Fruit fly (Drosophila melanogaster): ENCODE measurements around the gene CheB93a.
A peak's percentile ranks its signal among the peaks of the same experiment; 100 is the strongest.

Gene CheB93a

DNA sequence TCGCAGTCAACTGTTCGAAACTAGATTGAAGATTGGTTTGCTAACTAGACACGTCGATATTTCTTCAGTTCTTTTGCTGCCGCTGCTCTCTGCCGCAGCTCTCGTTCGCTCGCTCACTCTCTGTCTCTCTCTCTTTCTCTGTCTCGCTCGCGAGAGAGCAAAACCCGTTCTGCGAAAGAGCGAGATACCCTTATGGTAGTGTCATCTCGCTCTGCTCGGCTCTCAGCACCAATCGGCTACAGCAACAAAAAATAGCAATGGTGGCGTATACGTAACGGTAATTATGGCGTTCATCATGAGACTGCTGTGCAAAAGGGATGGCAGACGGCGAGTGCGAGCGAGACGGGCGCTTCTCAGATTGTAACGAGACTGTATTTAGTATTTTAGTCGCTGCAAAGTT, 39.1 kb downstream of the CheB93a start, which contains the start of gene lbe (continued):
- TF ChIP-seq CG10979 (tag; optimal IDR thresholded peaks at IDR 0.05): no peak
- TF ChIP-seq otp (GFP tag; IDR thresholded peaks at IDR 0.05): peak; percentile 72; the same call in 1 of the 3 replicates
- TF ChIP-seq Drgx (GFP tag; IDR thresholded peaks at IDR 0.05): 0 out of 2 replicates have a peak, but pooled peaks have one; percentile 15
- TF ChIP-seq CG1832 (GFP tag; optimal IDR thresholded peaks at IDR 0.05): peak; percentile 99
- no peak for TF ChIP-seq Dip2 (GFP tag; IDR thresholded peaks at IDR 0.05)
- no peak for TF ChIP-seq CG4404 (GFP tag; IDR thresholded peaks at IDR 0.05)
- no peak for TF ChIP-seq CG4282 (GFP tag; optimal IDR thresholded peaks at IDR 0.05)
- no peak for TF ChIP-seq dmrt11E (tag; optimal IDR thresholded peaks at IDR 0.05)
- peak; percentile 90; the same call in 2 of the 4 replicates for TF ChIP-seq chinmo (GFP tag; IDR thresholded peaks at IDR 0.05; ENCODE audit: partially characterized antibody)
- TF ChIP-seq CG4820 (GFP tag; optimal IDR thresholded peaks at IDR 0.05): no peak
- no peak for TF ChIP-seq CG3065 (GFP tag; optimal IDR thresholded peaks at IDR 0.05)
- no peak for TF ChIP-seq CG1602 (GFP tag; optimal IDR thresholded peaks at IDR 0.05)
- TF ChIP-seq CkIIα-i1 (GFP tag; IDR thresholded peaks at IDR 0.05): no peak
- no peak for TF ChIP-seq chn (GFP tag; optimal IDR thresholded peaks at IDR 0.05)
- peak; percentile 52; the same call in 1 of the 2 replicates for TF ChIP-seq stc (GFP tag; IDR thresholded peaks at IDR 0.05)
- TF ChIP-seq NC2α (GFP tag; optimal IDR thresholded peaks at IDR 0.05): no peak
- no peak for TF ChIP-seq Dp (GFP tag; optimal IDR thresholded peaks at IDR 0.05)
- TF ChIP-seq CG34422 (GFP tag; IDR thresholded peaks at IDR 0.05): no peak
- TF ChIP-seq CG42726 (GFP tag; IDR thresholded peaks at IDR 0.05; ENCODE audit: partially characterized antibody): no peak
- TF ChIP-seq gt (GFP tag; IDR thresholded peaks at IDR 0.05): no peak
- peak; percentile 96 for TF ChIP-seq abd-A (tag; optimal IDR thresholded peaks at IDR 0.05)
- TF ChIP-seq unpg (GFP tag; optimal IDR thresholded peaks at IDR 0.05): peak; percentile 2
- peak; percentile 80 for TF ChIP-seq phol (tag; optimal IDR thresholded peaks at IDR 0.05)
- no peak for TF ChIP-seq pita (GFP tag; optimal IDR thresholded peaks at IDR 0.05)
- peak; percentile 50 for TF ChIP-seq CG4360 (GFP tag; IDR thresholded peaks at IDR 0.05)
- no peak; the same call in 2 of the 3 replicates for TF ChIP-seq CG16813 (GFP tag; IDR thresholded peaks at IDR 0.05; ENCODE audit: partially characterized antibody)
- no peak for TF ChIP-seq CG16863 (GFP tag; optimal IDR thresholded peaks at IDR 0.05)
- TF ChIP-seq ase (GFP tag; IDR thresholded peaks at IDR 0.05): no peak
- no peak for TF ChIP-seq CG31441 (GFP tag; IDR thresholded peaks at IDR 0.05)
- TF ChIP-seq Sry-δ (GFP tag; optimal IDR thresholded peaks at IDR 0.05): no peak
- TF ChIP-seq ATbp (GFP tag; optimal IDR thresholded peaks at IDR 0.05): no peak
- peak; percentile 29 for TF ChIP-seq CG17829 (tag; optimal IDR thresholded peaks at IDR 0.05)
- TF ChIP-seq dati (GFP tag; IDR thresholded peaks at IDR 0.05): no peak
- TF ChIP-seq CG10431 (GFP tag; optimal IDR thresholded peaks at IDR 0.05): no peak
- TF ChIP-seq CG7839 (tag; optimal IDR thresholded peaks at IDR 0.05): no peak
- TF ChIP-seq CG2202 (tag; optimal IDR thresholded peaks at IDR 0.05): no peak
- no peak for TF ChIP-seq p53 (GFP tag; optimal IDR thresholded peaks at IDR 0.05)
- TF ChIP-seq CG17568 (GFP tag; optimal IDR thresholded peaks at IDR 0.05): no peak
- TF ChIP-seq MESR4 (GFP tag; optimal IDR thresholded peaks at IDR 0.05): no peak
- peak; percentile 63 for TF ChIP-seq crol (GFP tag; IDR thresholded peaks at IDR 0.05)
- TF ChIP-seq ap (GFP tag; IDR thresholded peaks at IDR 0.05): no peak
- TF ChIP-seq Atf6 (GFP tag; IDR thresholded peaks at IDR 0.05): 0 out of 2 replicates have a peak, but pooled peaks have one; percentile 31
- no peak for TF ChIP-seq odd (GFP tag; optimal IDR thresholded peaks at IDR 0.05)
- TF ChIP-seq CG13287 (GFP tag; IDR thresholded peaks at IDR 0.05; ENCODE audit: partially characterized antibody): peak; percentile 62
- TF ChIP-seq CG17802 (tag; optimal IDR thresholded peaks at IDR 0.05): no peak
- TF ChIP-seq CG34224 (GFP tag; IDR thresholded peaks at IDR 0.05; ENCODE audit: partially characterized antibody): peak; percentile 57; the same call in 2 of the 3 replicates
- TF ChIP-seq CG9876 (GFP tag; optimal IDR thresholded peaks at IDR 0.05): no peak
- TF ChIP-seq luna (GFP tag; optimal IDR thresholded peaks at IDR 0.05): no peak
- peak; percentile 77; the same call in 1 of the 3 replicates for TF ChIP-seq mld (GFP tag; IDR thresholded peaks at IDR 0.05; ENCODE audit: partially characterized antibody)
- TF ChIP-seq Ets65A (GFP tag): peak; percentile 0
- no peak for TF ChIP-seq Sin3A (optimal IDR thresholded peaks at IDR 0.05)
- no peak for TF ChIP-seq CG5245 (GFP tag; optimal IDR thresholded peaks at IDR 0.05)
